Worm (Caenorhabditis elegans): ENCODE measurements around the gene K12H4.2.

K12H4.2 gene

ce11 chrIII:8085355-8085754 is 37.8 kb downstream of the K12H4.2 start, which contains the start of the genes K06H7.7 and grp-1:
TSS of gene K06H7.7 (minus strand) at chrIII:8085475.
TSS of gene grp-1 (plus strand) at chrIII:8085705.
- peak; percentile 1 for TF ChIP-seq tbp1 (GFP tag; optimal IDR thresholded peaks at IDR 0.05)
- TF ChIP-seq tbx-9 (tag; optimal IDR thresholded peaks at IDR 0.05; ENCODE audit: borderline replicate concordance), result no peak
- TF ChIP-seq snpc-3.4 (tag; optimal IDR thresholded peaks at IDR 0.05), result no peak
- TF ChIP-seq lsl-1 (GFP tag; optimal IDR thresholded peaks at IDR 0.05), result peak; percentile 77
- TF ChIP-seq madf-6 (GFP tag; IDR thresholded peaks at IDR 0.05), result peak; percentile 31; the same call in 1 of the 2 replicates
- TF ChIP-seq athp-1 (tag; optimal IDR thresholded peaks at IDR 0.05), result no peak
- TF ChIP-seq ets-4 (GFP tag; optimal IDR thresholded peaks at IDR 0.05), result no peak
- TF ChIP-seq efl-1 (GFP tag; optimal IDR thresholded peaks at IDR 0.05), result no peak
- TF ChIP-seq nhr-80 (tag; optimal IDR thresholded peaks at IDR 0.05), result no peak
- no peak for TF ChIP-seq Y53G8AR.9 (GFP tag; conservative IDR thresholded peaks at IDR 0.05)
- TF ChIP-seq ekl-4 (GFP tag; IDR thresholded peaks at IDR 0.05), result no peak
- TF ChIP-seq hmg-1.2 (GFP tag; IDR thresholded peaks at IDR 0.05), result peak; percentile 27; the same call in 1 of the 2 replicates
- TF ChIP-seq tlf-1 (GFP tag; optimal IDR thresholded peaks at IDR 0.05), result no peak
- no peak for TF ChIP-seq B0019.2 (GFP tag; conservative IDR thresholded peaks at IDR 0.05)
- TF ChIP-seq hrde-1 (tag; optimal IDR thresholded peaks at IDR 0.05; ENCODE audit: borderline replicate concordance), result no peak
- no peak for TF ChIP-seq lsy-27 (tag; optimal IDR thresholded peaks at IDR 0.05; ENCODE audit: borderline replicate concordance, insufficient read depth)
- TF ChIP-seq F33H1.4 (GFP tag; IDR thresholded peaks at IDR 0.05), result 0 out of 2 replicates have a peak, but pooled peaks have one; percentile 26

DNA sequence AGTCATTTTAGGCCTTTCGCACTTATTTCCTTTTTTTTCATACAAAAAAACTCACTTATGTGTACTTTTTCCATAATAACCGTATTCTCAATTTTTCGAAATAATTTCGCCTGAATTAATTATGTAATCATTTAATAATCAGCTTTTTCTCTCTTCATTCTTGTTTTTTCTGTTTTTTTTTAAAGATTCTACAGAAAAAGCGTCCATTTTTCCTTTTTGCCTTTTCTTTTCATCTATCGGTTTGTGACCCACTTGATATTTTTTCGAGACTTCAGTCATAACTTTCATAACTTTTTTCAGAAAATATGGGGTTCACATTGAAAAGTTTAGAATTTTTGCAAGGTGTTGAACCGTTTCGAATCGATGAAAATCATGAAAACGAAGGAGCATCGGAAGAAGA is 40.7 kb downstream of the K12H4.2 start, which contains the start of gene vms-1:
Gene vms-1, plus strand, starts transcription at position 301 of the 400 bp plus-strand sequence.
- TF ChIP-seq Y56A3A.18 (GFP tag; IDR thresholded peaks at IDR 0.05), result no peak
- no peak for TF ChIP-seq pha-4 (tag; optimal IDR thresholded peaks at IDR 0.05)
- TF ChIP-seq rec-8 (tag; optimal IDR thresholded peaks at IDR 0.05), result no peak
- TF ChIP-seq lag-1 (GFP tag; IDR thresholded peaks at IDR 0.05), result no peak
- no peak for TF ChIP-seq F52B5.7 (tag; optimal IDR thresholded peaks at IDR 0.05)
- TF ChIP-seq hmg-20 (GFP tag; IDR thresholded peaks at IDR 0.05), result no peak
- TF ChIP-seq snpc-1.3 (tag; optimal IDR thresholded peaks at IDR 0.05; ENCODE audit: insufficient read depth), result no peak
- TF ChIP-seq aptf-3 (GFP tag; IDR thresholded peaks at IDR 0.05), result no peak

DNA sequence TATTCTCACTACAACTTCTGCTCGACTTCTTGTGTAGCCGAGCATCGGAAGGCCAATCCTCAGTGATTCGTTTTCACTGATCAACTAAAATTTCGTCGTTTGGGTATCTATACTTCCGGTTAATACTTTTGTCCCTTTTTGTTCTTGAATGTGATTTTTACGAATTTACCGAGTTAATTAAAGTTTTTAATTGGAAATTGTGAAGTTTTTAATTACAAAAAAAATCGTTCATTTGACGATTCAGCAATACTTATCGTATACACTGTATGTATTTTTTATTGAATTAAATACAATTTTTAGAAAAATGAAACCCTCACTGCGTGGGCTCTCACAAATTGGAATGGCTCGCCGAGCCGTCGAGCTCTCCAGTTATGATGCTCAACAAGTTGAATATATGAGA is 43.9 kb downstream of the K12H4.2 start, which contains the start of gene idi-1:
Gene idi-1, plus strand, starts transcription at position 301 of the 400 bp plus-strand sequence.
- TF ChIP-seq nfya-2 (GFP tag; IDR thresholded peaks at IDR 0.05), result no peak
- no peak for TF ChIP-seq Y56A3A.18 (GFP tag; IDR thresholded peaks at IDR 0.05)

- TF ChIP-seq ceh-27 (GFP tag; optimal IDR thresholded peaks at IDR 0.05) (peak; percentile 4), nhr-80 (tag; optimal IDR thresholded peaks at IDR 0.05) (peak; percentile 38), B0019.2 (GFP tag; conservative IDR thresholded peaks at IDR 0.05) (no peak), cebp-1 (GFP tag; IDR thresholded peaks at IDR 0.05) (no peak), cebp-1 (tag; optimal IDR thresholded peaks at IDR 0.05) (no peak), lin-40 (tag; optimal IDR thresholded peaks at IDR 0.05) (peak; percentile 4), tlf-1 (GFP tag; optimal IDR thresholded peaks at IDR 0.05) (no peak), mcd-1 (GFP tag; IDR thresholded peaks at IDR 0.05) (peak; percentile 79), ceh-91 (GFP tag; IDR thresholded peaks at IDR 0.05) (no peak), F39B2.1 (GFP tag; IDR thresholded peaks at IDR 0.05) (no peak), atf-7 (tag; optimal IDR thresholded peaks at IDR 0.05) (no peak), lin-26 (GFP tag; IDR thresholded peaks at IDR 0.05) (no peak), attf-5 (GFP tag; optimal IDR thresholded peaks at IDR 0.05) (peak; percentile 79), F49E8.2 (tag; optimal IDR thresholded peaks at IDR 0.05; ENCODE audit: insufficient read depth) (no peak), D2030.7 (GFP tag; IDR thresholded peaks at IDR 0.05) (no peak), somi-1 (GFP tag; optimal IDR thresholded peaks at IDR 0.05) (no peak), hmg-1.2 (GFP tag; IDR thresholded peaks at IDR 0.05) (0 out of 2 replicates have a peak, but pooled peaks have one; percentile 12)
Measured at ce11 chrIII:8093079-8093623, 45.6 kb downstream of the K12H4.2 start, which contains the start of gene K06H7.2. TSS of gene K06H7.2 (plus strand) at chrIII:8093573.
